Worm (Caenorhabditis elegans): Measurements from ENCODE around the gene Y53G8AR.5.
"Not testable (repeated sequence)": the region's sequence is repeated elsewhere in the genome, so short reads cannot be mapped to it uniquely, and the experiment has no call there.

DNA sequence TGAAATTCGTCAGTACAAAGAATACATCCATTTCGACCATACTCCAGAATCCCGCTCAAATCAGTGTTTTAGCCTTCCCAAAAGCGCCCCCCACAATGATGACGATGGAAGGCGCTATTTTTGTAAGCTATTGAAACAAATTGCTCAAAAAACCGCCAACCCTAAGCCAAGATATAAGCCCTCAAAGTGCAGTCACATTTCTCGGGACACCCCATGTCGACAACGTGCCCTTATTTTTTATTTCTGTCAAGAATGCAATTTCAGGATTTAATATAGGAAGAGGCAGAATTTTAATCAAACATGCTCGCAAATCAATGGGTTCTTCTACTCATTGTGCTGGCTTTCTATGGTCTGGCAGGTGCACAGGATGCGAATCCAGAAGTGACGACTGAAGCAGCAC, 35.5 kb downstream of the Y53G8AR.5 start, which contains the start of gene Y53G8AR.1:
- not testable (repeated sequence) for TF ChIP-seq nfya-1, odd-2, syd-9, ceh-9, dve-1, hlh-15, ceh-24, pha-4 (tag; optimal IDR thresholded peaks at IDR 0.05)

Data from whole organism, late embryonic.